Fruit fly (Drosophila melanogaster) whole organism, embryonic: Measurements from ENCODE around the gene Noa36.
A peak's percentile ranks its signal among the peaks of the same experiment; 100 is the strongest.

Experiments
- Ada2b ChIP-seq: fragments of 200-800 bp; sonication (Bioruptor generic); IDR thresholded peaks from 2 replicates; pipeline ENCODE4 v1.3.6; 2022; ENCODE audit warnings: missing biosample characterization, missing genetic modification characterization
- Adf1 ChIP-seq: fragments of 200-800 bp; sonication (Bioruptor generic); IDR thresholded peaks from 2 replicates; pipeline ENCODE4 v1.3.6; 2022; ENCODE audit warnings: missing biosample characterization, missing genetic modification characterization
- Awh ChIP-seq: fragments of 200-800 bp; sonication (Bioruptor generic); IDR thresholded peaks from 2 replicates; pipeline ENCODE4, ENCODE4 v1.3.6; 2022; ENCODE audit warnings: missing biosample characterization, missing genetic modification characterization
- CG10366 ChIP-seq: fragments of 200-800 bp; sonication (Bioruptor generic); IDR thresholded peaks from 2 replicates; pipeline ENCODE4 v1.3.6; 2022; ENCODE audit warnings: missing biosample characterization, missing genetic modification characterization
- CG10431 ChIP-seq: fragments of 200-800 bp; sonication (Bioruptor generic); optimal IDR thresholded peaks from 3 replicates; lab custom pipeline; 2018; ENCODE audit warnings: missing biosample characterization, mild to moderate bottlenecking, missing genetic modification characterization
- CG10543 ChIP-seq: fragments of 200-800 bp; sonication (Bioruptor generic); optimal IDR thresholded peaks from 3 replicates; lab custom pipeline; 2017; ENCODE audit warnings: missing biosample characterization, mild to moderate bottlenecking, missing genetic modification characterization, moderate library complexity
- CG10654 ChIP-seq: fragments of 200-800 bp; sonication (Bioruptor generic); optimal IDR thresholded peaks from 2 replicates; lab custom pipeline; 2016; ENCODE audit warnings: missing biosample characterization, missing genetic modification characterization
- CG11696 ChIP-seq: fragments of 200-800 bp; sonication (Bioruptor generic); IDR thresholded peaks from 2 replicates; pipeline ENCODE4 v1.3.6; 2022; ENCODE audit warnings: missing biosample characterization, missing genetic modification characterization
- CG15601 ChIP-seq: fragments of 200-800 bp; sonication (Bioruptor generic); optimal IDR thresholded peaks from 3 replicates; lab custom pipeline; 2019; ENCODE audit warnings: missing biosample characterization, mild to moderate bottlenecking, missing genetic modification characterization, moderate library complexity
- CG18599 ChIP-seq: fragments of 200-800 bp; sonication (Bioruptor generic); optimal IDR thresholded peaks from 3 replicates; lab custom pipeline; 2017; ENCODE audit warnings: missing biosample characterization, missing genetic modification characterization, mild to moderate bottlenecking, moderate library complexity, missing genetic modification reagents
- CG18764 ChIP-seq: fragments of 200-800 bp; sonication (Bioruptor generic); optimal IDR thresholded peaks from 3 replicates; lab custom pipeline; 2016; ENCODE audit warnings: missing biosample characterization, missing genetic modification characterization
- CG31224 ChIP-seq: fragments of 200-800 bp; sonication (Bioruptor generic); IDR thresholded peaks from 2 replicates; pipeline ENCODE4 v1.3.6; 2022; ENCODE audit warnings: missing biosample characterization, missing genetic modification characterization
- CG31365 ChIP-seq: fragments of 200-800 bp; sonication (Bioruptor generic); optimal IDR thresholded peaks from 2 replicates; lab custom pipeline; 2018; ENCODE audit warnings: missing biosample characterization, mild to moderate bottlenecking, missing genetic modification characterization
- CG31388 ChIP-seq: fragments of 200-800 bp; sonication (Bioruptor generic); optimal IDR thresholded peaks from 2 replicates; lab custom pipeline; 2016; ENCODE audit warnings: missing biosample characterization, missing genetic modification characterization
- CG34224 ChIP-seq: fragments of 200-800 bp; sonication (Bioruptor generic); IDR thresholded peaks from 3 replicates; pipeline ENCODE4 v1.3.6; 2022; ENCODE audit warnings: missing biosample characterization, missing genetic modification characterization; ENCODE audit not compliant: partially characterized antibody
- CG34422 ChIP-seq: fragments of 200-800 bp; sonication (Bioruptor generic); IDR thresholded peaks from 3 replicates; pipeline ENCODE4 v1.3.6; 2022; ENCODE audit warnings: missing biosample characterization, missing genetic modification characterization
- CG5180 ChIP-seq: fragments of 200-800 bp; sonication (Bioruptor generic); optimal IDR thresholded peaks from 3 replicates; lab custom pipeline; 2017; ENCODE audit warnings: missing biosample characterization, missing genetic modification characterization, mild to moderate bottlenecking, moderate library complexity, missing genetic modification reagents
- CG9437 ChIP-seq: fragments of 200-800 bp; sonication (Bioruptor generic); optimal IDR thresholded peaks from 2 replicates; lab custom pipeline; 2018; ENCODE audit warnings: missing biosample characterization, mild to moderate bottlenecking, missing genetic modification characterization
- CG9727 ChIP-seq: fragments of 200-800 bp; sonication (Bioruptor generic); optimal IDR thresholded peaks from 3 replicates; lab custom pipeline; 2017; ENCODE audit warnings: missing biosample characterization, mild to moderate bottlenecking, missing genetic modification characterization
- CG9932 ChIP-seq: fragments of 200-800 bp; sonication (Bioruptor generic); IDR thresholded peaks from 2 replicates; pipeline ENCODE4 v1.3.6; 2022; ENCODE audit warnings: missing biosample characterization, missing genetic modification characterization
- Dip3 ChIP-seq: fragments of 200-800 bp; sonication (Bioruptor generic); optimal IDR thresholded peaks from 3 replicates; lab custom pipeline; 2016; ENCODE audit warnings: missing biosample characterization, missing genetic modification characterization
- Ets65A ChIP-seq: fragments of 200-800 bp; sonication (Bioruptor generic); peaks from one replicate; lab custom pipeline; 2016; ENCODE audit warnings: missing biosample characterization, missing genetic modification characterization
- Gug ChIP-seq: fragments of 200-800 bp; sonication (Bioruptor generic); IDR thresholded peaks from 4 replicates; pipeline ENCODE4 v1.3.6; 2022; ENCODE audit warnings: missing biosample characterization, missing genetic modification characterization
- HHEX ChIP-seq: fragments of 200-800 bp; sonication (Bioruptor generic); optimal IDR thresholded peaks from 3 replicates; lab custom pipeline; 2017; ENCODE audit warnings: missing biosample characterization, mild to moderate bottlenecking, missing genetic modification characterization, missing genetic modification reagents
- Kr ChIP-seq: fragments of 200-800 bp; sonication (Bioruptor generic); optimal IDR thresholded peaks from 2 replicates; lab custom pipeline; 2017; ENCODE audit warnings: missing biosample characterization, mild to moderate bottlenecking, missing genetic modification characterization
- Oaz ChIP-seq: fragments of 200-800 bp; sonication (Bioruptor generic); IDR thresholded peaks from 2 replicates; pipeline ENCODE4 v1.3.6; 2022; ENCODE audit warnings: missing biosample characterization, missing genetic modification characterization
- Oli ChIP-seq: fragments of 200-800 bp; sonication (Bioruptor generic); optimal IDR thresholded peaks from 2 replicates; lab custom pipeline; 2018; ENCODE audit warnings: missing biosample characterization, mild to moderate bottlenecking, missing genetic modification characterization, moderate library complexity
- Ptx1 ChIP-seq: fragments of 200-800 bp; sonication (Bioruptor generic); IDR thresholded peaks from 2 replicates; pipeline ENCODE4 v1.3.6; 2022; ENCODE audit warnings: missing biosample characterization, missing genetic modification characterization
- Side ChIP-seq: fragments of 200-800 bp; sonication (Bioruptor generic); optimal IDR thresholded peaks from 2 replicates; lab custom pipeline; 2016; ENCODE audit warnings: missing biosample characterization, missing genetic modification characterization
- YL-1 ChIP-seq: fragments of 200-800 bp; sonication (Bioruptor generic); optimal IDR thresholded peaks from 3 replicates; lab custom pipeline; 2017; ENCODE audit warnings: missing biosample characterization, mild to moderate bottlenecking, missing genetic modification characterization
- ase ChIP-seq: fragments of 200-800 bp; sonication (Bioruptor generic); IDR thresholded peaks from 3 replicates; pipeline ENCODE4 v1.3.6; 2022; ENCODE audit warnings: missing biosample characterization, missing genetic modification characterization
- caup ChIP-seq: fragments of 200-800 bp; sonication (Bioruptor generic); optimal IDR thresholded peaks from 3 replicates; lab custom pipeline; 2017; ENCODE audit warnings: missing biosample characterization, mild to moderate bottlenecking, missing genetic modification characterization, moderate library complexity; ENCODE audit not compliant: severe bottlenecking
- cwo ChIP-seq: fragments of 200-800 bp; sonication (Bioruptor generic); optimal IDR thresholded peaks from 3 replicates; lab custom pipeline; 2017; ENCODE audit warnings: missing biosample characterization, missing genetic modification characterization, mild to moderate bottlenecking, moderate library complexity, missing genetic modification reagents
- ems ChIP-seq: fragments of 200-800 bp; sonication (Bioruptor generic); optimal IDR thresholded peaks from 3 replicates; lab custom pipeline; 2016; ENCODE audit warnings: missing biosample characterization, missing genetic modification characterization
- eve ChIP-seq, 2 experiments: fragments of >200 bp; optimal IDR thresholded peaks; 2 replicates each; lab custom pipeline; 2017; ENCODE audit warnings: missing biosample characterization in 2 of 2, missing genetic modification characterization in 2 of 2
- gfzf ChIP-seq: fragments of 200-800 bp; sonication (Bioruptor generic); optimal IDR thresholded peaks from 2 replicates; lab custom pipeline; 2016; ENCODE audit warnings: missing biosample characterization, mild to moderate bottlenecking, missing genetic modification characterization, moderate library complexity
- grau ChIP-seq: fragments of 200-800 bp; optimal IDR thresholded peaks from 3 replicates; lab custom pipeline; 2019; ENCODE audit warnings: missing biosample characterization, mild to moderate bottlenecking, missing genetic modification characterization, moderate library complexity
- hbn ChIP-seq: fragments of 200-800 bp; sonication (Bioruptor generic); IDR thresholded peaks from 2 replicates; pipeline ENCODE4 v1.3.6; 2022; ENCODE audit warnings: missing biosample characterization, missing genetic modification characterization; ENCODE audit not compliant: partially characterized antibody
- jigr1 ChIP-seq: fragments of 200-800 bp; sonication (Bioruptor generic); IDR thresholded peaks from 3 replicates; pipeline ENCODE4 v1.3.6; 2022; ENCODE audit warnings: missing biosample characterization, missing genetic modification characterization
- kah ChIP-seq: fragments of 200-800 bp; sonication (Bioruptor generic); optimal IDR thresholded peaks from 2 replicates; lab custom pipeline; 2018; ENCODE audit warnings: missing biosample characterization, mild to moderate bottlenecking, missing genetic modification characterization
- pb ChIP-seq: fragments of 200-800 bp; sonication (Bioruptor generic); optimal IDR thresholded peaks from 3 replicates; lab custom pipeline; 2016; ENCODE audit warnings: missing biosample characterization, missing genetic modification characterization
- pzg ChIP-seq: fragments of 200-800 bp; sonication (Bioruptor generic); optimal IDR thresholded peaks from 3 replicates; lab custom pipeline; 2018; ENCODE audit warnings: missing biosample characterization, mild to moderate bottlenecking, missing genetic modification characterization, moderate library complexity
- row ChIP-seq: fragments of 200-800 bp; sonication (Bioruptor generic); IDR thresholded peaks from 3 replicates; pipeline ENCODE4 v1.3.6; 2022; ENCODE audit warnings: missing biosample characterization, missing genetic modification characterization
- sc ChIP-seq, 3 experiments: fragments of >200 bp in 2 of 3; fragments of 200-800 bp in 1 of 3; sonication (Bioruptor generic) in 1 of 3; optimal IDR thresholded peaks; 2 replicates in 2 of 3; 3 replicates in 1 of 3; lab custom pipeline; 2017; ENCODE audit warnings: mild to moderate bottlenecking in 1 of 3, missing biosample characterization in 1 of 3, missing genetic modification characterization in 1 of 3, missing genetic modification reagents in 1 of 3
- schlank ChIP-seq: fragments of 200-800 bp; sonication (Bioruptor generic); optimal IDR thresholded peaks from 2 replicates; lab custom pipeline; 2018; ENCODE audit warnings: missing biosample characterization, mild to moderate bottlenecking, missing genetic modification characterization
- sd ChIP-seq: fragments of 200-800 bp; sonication (Bioruptor generic); optimal IDR thresholded peaks from 3 replicates; lab custom pipeline; 2018; ENCODE audit warnings: missing biosample characterization, mild to moderate bottlenecking, missing genetic modification characterization, moderate library complexity
- seq ChIP-seq: fragments of 200-800 bp; sonication (Bioruptor generic); IDR thresholded peaks from 2 replicates; pipeline ENCODE4 v1.3.6; 2022; ENCODE audit warnings: missing biosample characterization, missing genetic modification characterization
- stc ChIP-seq: fragments of 200-800 bp; sonication (Bioruptor generic); IDR thresholded peaks from 2 replicates; pipeline ENCODE4 v1.3.6; 2022; ENCODE audit warnings: missing biosample characterization, missing genetic modification characterization
- tio ChIP-seq: fragments of 200-800 bp; sonication (Bioruptor generic); optimal IDR thresholded peaks from 2 replicates; lab custom pipeline; 2017; ENCODE audit warnings: missing biosample characterization, missing genetic modification characterization, inconsistent platforms
- tx ChIP-seq: fragments of 200-800 bp; sonication (Bioruptor generic); optimal IDR thresholded peaks from 2 replicates; lab custom pipeline; 2016; ENCODE audit warnings: missing biosample characterization, missing genetic modification characterization
- vnd ChIP-seq: fragments of 200-800 bp; sonication (Bioruptor generic); IDR thresholded peaks from 3 replicates; pipeline ENCODE4 v1.3.6; 2022; ENCODE audit warnings: missing biosample characterization, missing genetic modification characterization; ENCODE audit not compliant: partially characterized antibody

Noa36 gene

dm6 chr3R:28590462-28590861 lies 8.6 kb downstream of the Noa36 start (continued):
- TF ChIP-seq Dip3 (no peak), seq (GFP tag; lab: Robert Waterston, UW) (peak; percentile 17; the same call in 1 of the 2 replicates), Side (peak; percentile 11), row (GFP tag; lab: Robert Waterston, UW) (no peak), CG31365 (tag; lab: Kevin White, UChicago) (peak; percentile 57), CG10654 (GFP tag; lab: Kevin White, UChicago) (peak; percentile 18), CG34422 (no peak), YL-1 (GFP tag; lab: Kevin White, UChicago) (peak; percentile 16), Adf1 (GFP tag; lab: Robert Waterston, UW) (no peak), CG9932 (GFP tag; lab: Robert Waterston, UW) (no peak), CG31224 (GFP tag; lab: Robert Waterston, UW) (peak; percentile 20; the same call in 1 of the 2 replicates), Ada2b (GFP tag; lab: Robert Waterston, UW) (no peak), ems (GFP tag; lab: Kevin White, UChicago) (no peak), CG9437 (GFP tag; lab: Kevin White, UChicago) (no peak), schlank (tag; lab: Kevin White, UChicago) (no peak), Oli (tag; lab: Kevin White, UChicago) (peak; percentile 13), CG34224 (GFP tag; lab: Robert Waterston, UW) (no peak), CG18764 (GFP tag; lab: Kevin White, UChicago) (no peak), CG18599 (GFP tag; lab: Kevin White, UChicago) (peak; percentile 37), CG9727 (GFP tag; lab: Kevin White, UChicago) (peak; percentile 7), pb (GFP tag; lab: Kevin White, UChicago) (no peak), CG15601 (tag; lab: Kevin White, UChicago) (peak; percentile 55), CG10543 (peak; percentile 43), sd (no peak), Oaz (no peak), stc (GFP tag; lab: Robert Waterston, UW) (no peak), HHEX (GFP tag; lab: Kevin White, UChicago) (peak; percentile 49), Gug (GFP tag; lab: Robert Waterston, UW) (no peak), CG10366 (GFP tag; lab: Robert Waterston, UW) (peak; percentile 9; the same call in 1 of the 2 replicates), tx (GFP tag; lab: Kevin White, UChicago) (no peak), jigr1 (GFP tag; lab: Robert Waterston, UW) (no peak), sc (optimal IDR thresholded peaks at IDR 0.05; lab: Kevin White, UChicago) (no peak), sc (GFP tag; optimal IDR thresholded peaks at IDR 0.05; lab: Kevin White, UChicago) (peak; percentile 15), CG31388 (GFP tag; lab: Kevin White, UChicago) (no peak), pzg (GFP tag; lab: Kevin White, UChicago) (no peak), grau (no peak), hbn (GFP tag; lab: Robert Waterston, UW) (no peak), CG5180 (GFP tag; lab: Kevin White, UChicago) (peak; percentile 47), CG11696 (GFP tag; lab: Robert Waterston, UW) (no peak), eve (GFP tag; optimal IDR thresholded peaks at IDR 0.05; lab: Kevin White, UChicago) (no peak), gfzf (GFP tag; lab: Kevin White, UChicago) (no peak), caup (peak; percentile 6), Ptx1 (GFP tag; lab: Robert Waterston, UW) (no peak), kah (GFP tag; lab: Kevin White, UChicago) (no peak), CG10431 (peak; percentile 42), cwo (peak; percentile 17), Ets65A (GFP tag; lab: Kevin White, UChicago) (peak; percentile 28), tio (GFP tag; lab: Kevin White, UChicago) (no peak), vnd (GFP tag; lab: Robert Waterston, UW) (no peak), Awh (peak; percentile 44; the same call in 1 of the 2 replicates), ase (GFP tag; lab: Robert Waterston, UW) (no peak), Kr (GFP tag; lab: Kevin White, UChicago) (no peak)
